Worm (Caenorhabditis elegans): Measurements from ENCODE around the gene F19B2.6.

DNA sequence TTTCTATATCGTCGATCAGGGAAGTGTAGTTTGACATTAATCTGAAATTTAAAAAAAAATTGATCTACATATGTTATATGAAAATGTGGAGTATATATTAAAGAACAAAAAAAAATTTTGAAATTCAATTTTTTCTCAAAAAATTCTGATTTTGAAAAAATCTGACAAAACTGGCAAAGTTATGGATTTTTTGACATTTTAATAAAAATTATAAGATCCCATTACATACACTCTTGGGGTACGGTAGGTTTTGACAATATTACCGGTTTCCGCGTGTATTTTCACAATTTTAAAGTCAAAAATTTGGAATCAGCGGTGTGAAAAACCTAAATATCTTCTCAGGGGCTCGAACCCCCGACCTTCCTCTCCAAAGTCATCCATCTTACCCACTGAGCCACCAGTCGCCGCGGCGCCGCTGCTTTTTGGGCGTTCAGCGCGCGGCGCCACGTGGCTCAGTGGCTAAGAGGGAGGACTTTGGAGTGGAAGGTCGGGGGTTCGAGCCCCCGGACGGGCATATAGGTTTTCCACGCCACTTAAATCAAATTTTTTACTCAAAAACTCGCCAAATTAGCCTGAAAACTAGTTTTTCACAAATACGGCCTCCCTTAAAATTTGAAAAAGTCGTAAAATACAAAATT is 19.8 kb upstream of the F19B2.6 start, which contains the start of gene Y113G7A.14:
- TF ChIP-seq nhr-76 (tag; optimal IDR thresholded peaks at IDR 0.05) (no peak), sea-2 (GFP tag; optimal IDR thresholded peaks at IDR 0.05) (no peak), aly-2 (tag; optimal IDR thresholded peaks at IDR 0.05) (no peak), ceh-16 (tag; optimal IDR thresholded peaks at IDR 0.05) (no peak), nhr-12 (tag; optimal IDR thresholded peaks at IDR 0.05) (no peak), tbx-2 (tag; optimal IDR thresholded peaks at IDR 0.05) (no peak), unc-62 (GFP tag; optimal IDR thresholded peaks at IDR 0.05) (no peak), lin-39 (tag; optimal IDR thresholded peaks at IDR 0.05) (no peak), ceh-9 (tag; optimal IDR thresholded peaks at IDR 0.05) (no peak), nhr-237 (tag; optimal IDR thresholded peaks at IDR 0.05) (no peak), ztf-11 (tag; optimal IDR thresholded peaks at IDR 0.05) (no peak), nhr-11 (tag; optimal IDR thresholded peaks at IDR 0.05) (no peak)
